Fruit fly (Drosophila melanogaster): ENCODE results near the gene CG10600.
A peak's percentile ranks its signal among the peaks of the same experiment; 100 is the strongest.

Gene CG10600

dm6 chr2L:18823243-18823803, 16.2 kb downstream of the CG10600 start, which contains the start of gene Ugt36D1 (continued):
- TF ChIP-seq Blimp-1 (GFP tag; optimal IDR thresholded peaks at IDR 0.05) = peak; percentile 72
- TF ChIP-seq hkb (optimal IDR thresholded peaks at IDR 0.05) = no peak
- TF ChIP-seq hkb (GFP tag; IDR thresholded peaks at IDR 0.05) = 0 out of 2 replicates have a peak, but pooled peaks have one; percentile 33
- TF ChIP-seq kni (GFP tag; optimal IDR thresholded peaks at IDR 0.05) = peak; percentile 36
- peak; percentile 30; the same call in 1 of the 2 replicates for TF ChIP-seq HLH3B (GFP tag; IDR thresholded peaks at IDR 0.05)
- no peak for TF ChIP-seq CG4360 (GFP tag; IDR thresholded peaks at IDR 0.05)
- TF ChIP-seq mld (GFP tag; IDR thresholded peaks at IDR 0.05; ENCODE audit: partially characterized antibody) = 0 out of 3 replicates have a peak, but pooled peaks have one; percentile 48
- 0 out of 2 replicates have a peak, but pooled peaks have one; percentile 12 for TF ChIP-seq Atf6 (GFP tag; IDR thresholded peaks at IDR 0.05)
- no peak for TF ChIP-seq CG8290 (GFP tag; optimal IDR thresholded peaks at IDR 0.05)
- TF ChIP-seq CG8290 (tag; optimal IDR thresholded peaks at IDR 0.05) = peak in 1 of 2 experiments; percentile 47
- TF ChIP-seq chinmo (GFP tag; IDR thresholded peaks at IDR 0.05; ENCODE audit: partially characterized antibody) = peak; percentile 81; the same call in 2 of the 4 replicates
- TF ChIP-seq CG4730 (GFP tag; IDR thresholded peaks at IDR 0.05) = no peak
- peak; percentile 18 for TF ChIP-seq CG15269 (tag; optimal IDR thresholded peaks at IDR 0.05)
- no peak for TF ChIP-seq schlank (tag; optimal IDR thresholded peaks at IDR 0.05)
- TF ChIP-seq CG14014 (GFP tag; IDR thresholded peaks at IDR 0.05) = 0 out of 2 replicates have a peak, but pooled peaks have one; percentile 23
- no peak for TF ChIP-seq pho (GFP tag; optimal IDR thresholded peaks at IDR 0.05)
- TF ChIP-seq Nf-YA (GFP tag; IDR thresholded peaks at IDR 0.05) = no peak
- TF ChIP-seq vvl (GFP tag; IDR thresholded peaks at IDR 0.05) = 0 out of 2 replicates have a peak, but pooled peaks have one; percentile 37
- TF ChIP-seq CG31365 (tag; optimal IDR thresholded peaks at IDR 0.05) = peak; percentile 10
- peak; percentile 23; the same call in 1 of the 2 replicates for TF ChIP-seq stc (GFP tag; IDR thresholded peaks at IDR 0.05)
- TF ChIP-seq crc (GFP tag; optimal IDR thresholded peaks at IDR 0.05) = no peak
- TF ChIP-seq CG7987 (GFP tag; optimal IDR thresholded peaks at IDR 0.05) = peak; percentile 31
- 0 out of 3 replicates have a peak, but pooled peaks have one; percentile 11 for TF ChIP-seq CG6175 (GFP tag; IDR thresholded peaks at IDR 0.05)
- TF ChIP-seq CG10543 (GFP tag; optimal IDR thresholded peaks at IDR 0.05) = peak; percentile 17
- peak; percentile 83 for TF ChIP-seq Jarid2 (GFP tag; optimal IDR thresholded peaks at IDR 0.05)
- peak; percentile 32 for TF ChIP-seq lab (GFP tag; optimal IDR thresholded peaks at IDR 0.05)
- peak; percentile 1 for TF ChIP-seq sug (tag; optimal IDR thresholded peaks at IDR 0.05)
- TF ChIP-seq wek (GFP tag; optimal IDR thresholded peaks at IDR 0.05) = peak; percentile 8
- no peak for TF ChIP-seq Nf-YC (tag; optimal IDR thresholded peaks at IDR 0.05)
- TF ChIP-seq CG32532 (GFP tag; IDR thresholded peaks at IDR 0.05) = 0 out of 2 replicates have a peak, but pooled peaks have one; percentile 24
- no peak for TF ChIP-seq lov (optimal IDR thresholded peaks at IDR 0.05)
- TF ChIP-seq lov (GFP tag; IDR thresholded peaks at IDR 0.05) = no peak
- TF ChIP-seq CG12769 (tag; optimal IDR thresholded peaks at IDR 0.05) = peak; percentile 50
- TF ChIP-seq CG8765 (GFP tag; IDR thresholded peaks at IDR 0.05) = no peak
- peak; percentile 13 for TF ChIP-seq ewg (GFP tag; optimal IDR thresholded peaks at IDR 0.05)
- peak; percentile 26; the same call in 1 of the 3 replicates for TF ChIP-seq CG17361 (GFP tag; IDR thresholded peaks at IDR 0.05)
- no peak for TF ChIP-seq pnt (GFP tag; optimal IDR thresholded peaks at IDR 0.05)
- TF ChIP-seq ac (GFP tag; optimal IDR thresholded peaks at IDR 0.05) = no peak
- TF ChIP-seq p53 (GFP tag; optimal IDR thresholded peaks at IDR 0.05) = peak; percentile 2
- peak; percentile 50 for TF ChIP-seq lbe (GFP tag; optimal IDR thresholded peaks at IDR 0.05)
- no peak for TF ChIP-seq CG9817 (tag; optimal IDR thresholded peaks at IDR 0.05)
- TF ChIP-seq nom (GFP tag; optimal IDR thresholded peaks at IDR 0.05) = peak; percentile 15
- peak; percentile 52 for TF ChIP-seq CG15514 (GFP tag; optimal IDR thresholded peaks at IDR 0.05)
- no peak for TF ChIP-seq her (GFP tag; optimal IDR thresholded peaks at IDR 0.05)
- TF ChIP-seq Ets65A (GFP tag) = no peak
- peak; percentile 72 for TF ChIP-seq row (GFP tag; IDR thresholded peaks at IDR 0.05)
- TF ChIP-seq aop (GFP tag; IDR thresholded peaks at IDR 0.05) = peak; percentile 67; the same call in 1 of the 2 replicates
- TF ChIP-seq CG3281 (GFP tag; optimal IDR thresholded peaks at IDR 0.05) = peak; percentile 0
- TF ChIP-seq sr (GFP tag; IDR thresholded peaks at IDR 0.05) = no peak
- no peak for TF ChIP-seq CG15601 (tag; optimal IDR thresholded peaks at IDR 0.05)

Data from whole organism, embryonic.